Worm (Caenorhabditis elegans) whole organism, L1 larva: Measurements from ENCODE around the gene B0365.9.

Experiments
- aly-2 ChIP-seq: fragments of 150-350 bp; optimal IDR thresholded peaks from 2 replicates; lab custom pipeline; 2014; ENCODE audit warnings: missing biosample characterization, missing genetic modification characterization
- efl-1 ChIP-seq, 4 experiments: fragments of 150-350 bp; optimal IDR thresholded peaks in 3 of 4; peaks in 1 of 4; 1 replicate in 1 of 4; 2 replicates in 3 of 4; lab custom pipeline; 2014; ENCODE audit warnings: missing biosample characterization in 2 of 4, missing genetic modification characterization in 2 of 4, missing genetic modification reagents in 2 of 4
- egl-27 ChIP-seq, 2 experiments: fragments of 150-350 bp in 1 of 2; sonication (generic microtip); optimal IDR thresholded peaks; 3 replicates each; lab custom pipeline; 2017 to 2018; ENCODE audit warnings: missing biosample characterization in 2 of 2, missing genetic modification characterization in 2 of 2, missing genetic modification reagents in 2 of 2
- lsy-2 ChIP-seq, 2 experiments: fragments of 150-350 bp; optimal IDR thresholded peaks; 2 replicates each; lab custom pipeline; 2014; ENCODE audit warnings: missing biosample characterization in 2 of 2, missing genetic modification characterization in 2 of 2
- nhr-11 ChIP-seq: fragments of 150-350 bp; optimal IDR thresholded peaks from 2 replicates; lab custom pipeline; 2014; ENCODE audit warnings: missing biosample characterization, missing genetic modification characterization
- nhr-28 ChIP-seq: fragments of 150-350 bp; optimal IDR thresholded peaks from 2 replicates; lab custom pipeline; 2014; ENCODE audit warnings: missing biosample characterization, missing genetic modification characterization
- nhr-77 ChIP-seq: fragments of 150-350 bp; optimal IDR thresholded peaks from 2 replicates; lab custom pipeline; 2014; ENCODE audit warnings: missing biosample characterization, missing genetic modification characterization
- rnt-1 ChIP-seq: sonication (generic microtip); optimal IDR thresholded peaks from 2 replicates; lab custom pipeline; 2016; ENCODE audit warnings: mild to moderate bottlenecking, missing genetic modification characterization, moderate library complexity, missing compliant biosample characterization
- snpc-4 ChIP-seq: fragments of 150-350 bp; optimal IDR thresholded peaks from 2 replicates; lab custom pipeline; 2014; ENCODE audit warnings: missing biosample characterization, missing genetic modification characterization
- sptf-1 ChIP-seq: fragments of 150-350 bp; optimal IDR thresholded peaks from 2 replicates; lab custom pipeline; 2014; ENCODE audit warnings: missing biosample characterization, missing genetic modification characterization
- ztf-4 ChIP-seq: fragments of 150-350 bp; optimal IDR thresholded peaks from 2 replicates; lab custom pipeline; 2014; ENCODE audit warnings: missing biosample characterization, missing genetic modification characterization

DNA sequence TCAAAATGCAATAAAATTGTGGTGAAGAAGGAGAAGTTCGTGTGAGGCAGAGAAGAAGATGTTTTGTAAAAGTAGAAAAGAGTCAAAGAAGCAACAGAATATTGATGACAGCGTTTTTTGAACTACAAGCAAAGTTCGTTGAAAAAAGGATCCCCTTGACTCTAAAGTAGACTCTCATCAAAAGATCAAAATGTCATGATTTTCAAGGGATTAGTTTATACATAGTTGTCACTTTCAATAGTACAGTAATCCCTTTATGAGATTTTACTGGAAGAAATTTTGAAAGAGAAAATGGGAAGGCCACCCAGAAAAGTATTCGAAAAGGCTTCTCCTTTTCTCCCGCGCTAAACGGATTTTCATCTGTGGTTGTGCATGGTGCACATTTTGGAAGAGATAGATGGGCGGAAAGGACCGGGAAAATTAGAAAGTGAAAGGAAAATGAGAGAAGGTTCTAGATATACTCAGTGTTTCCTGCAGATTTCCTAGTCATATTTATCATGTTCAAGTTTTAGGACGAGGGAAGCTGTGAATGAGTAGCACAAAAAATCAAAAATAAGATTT lies 20.3 kb downstream of the B0365.9 start:
- TF ChIP-seq sptf-1 (tag; lab: Kevin White, UChicago) (no peak), egl-27 (tag; optimal IDR thresholded peaks at IDR 0.05; lab: Kevin White, UChicago) (no peak), nhr-28 (no peak), lsy-2 (tag; optimal IDR thresholded peaks at IDR 0.05; lab: Kevin White, UChicago) (no peak), aly-2 (tag; lab: Kevin White, UChicago) (no peak), rnt-1 (tag; lab: Kevin White, UChicago) (no peak), snpc-4 (tag; lab: Kevin White, UChicago) (no peak), nhr-77 (tag; lab: Kevin White, UChicago) (no peak), ztf-4 (no peak), efl-1 (optimal IDR thresholded peaks at IDR 0.05; lab: Kevin White, UChicago) (no peak), efl-1 (GFP tag; optimal IDR thresholded peaks at IDR 0.05 in 1 of 2; lab: Kevin White, UChicago) (no peak), nhr-11 (tag; lab: Kevin White, UChicago) (no peak)
